Fruit fly (Drosophila melanogaster) whole organism, prepupa: ENCODE results near the gene TBC1D16.

Source experiments
- CG10631 ChIP-seq: fragments of 200-800 bp; sonication (Bioruptor generic); optimal IDR thresholded peaks from 2 replicates; lab custom pipeline; 2016; ENCODE audit warnings: missing biosample characterization, missing genetic modification characterization
- CG10669 ChIP-seq: fragments of 200-800 bp; sonication (Bioruptor generic); optimal IDR thresholded peaks from 3 replicates; lab custom pipeline; 2018; ENCODE audit warnings: missing biosample characterization, mild to moderate bottlenecking, missing genetic modification characterization, moderate library complexity
- CG15336 ChIP-seq: fragments of 200-800 bp; sonication (Bioruptor generic); IDR thresholded peaks from 2 replicates; pipeline ENCODE4 v1.3.6; 2022; ENCODE audit warnings: missing biosample characterization, missing genetic modification characterization
- CG16779 ChIP-seq: fragments of 200-800 bp; sonication (Bioruptor generic); optimal IDR thresholded peaks from 3 replicates; lab custom pipeline; 2017; ENCODE audit warnings: missing biosample characterization, mild to moderate bottlenecking, missing genetic modification characterization
- CG31627 ChIP-seq: fragments of 200-800 bp; sonication (Bioruptor generic); optimal IDR thresholded peaks from 3 replicates; lab custom pipeline; 2016; ENCODE audit warnings: missing biosample characterization, missing genetic modification characterization
- CG32006 ChIP-seq: fragments of 200-800 bp; sonication (Bioruptor generic); optimal IDR thresholded peaks from 3 replicates; lab custom pipeline; 2017; ENCODE audit warnings: missing biosample characterization, mild to moderate bottlenecking, missing genetic modification characterization
- CG34406 ChIP-seq: fragments of 200-800 bp; sonication (Bioruptor generic); optimal IDR thresholded peaks from 3 replicates; lab custom pipeline; 2016; ENCODE audit warnings: missing biosample characterization, missing genetic modification characterization
- CG4318 ChIP-seq: fragments of 200-800 bp; sonication (Bioruptor generic); optimal IDR thresholded peaks from 3 replicates; lab custom pipeline; 2017; ENCODE audit warnings: missing biosample characterization, mild to moderate bottlenecking, missing genetic modification characterization
- CG6854 ChIP-seq: fragments of 200-800 bp; sonication (Bioruptor generic); optimal IDR thresholded peaks from 2 replicates; lab custom pipeline; 2017; ENCODE audit warnings: missing biosample characterization, mild to moderate bottlenecking, missing genetic modification characterization
- CG7368 ChIP-seq: fragments of 200-800 bp; sonication (Bioruptor generic); optimal IDR thresholded peaks from 3 replicates; lab custom pipeline; 2016; ENCODE audit warnings: missing biosample characterization, missing genetic modification characterization
- CG8632 ChIP-seq: fragments of 200-800 bp; sonication (Bioruptor generic); optimal IDR thresholded peaks from 3 replicates; lab custom pipeline; 2016; ENCODE audit warnings: missing biosample characterization, missing genetic modification characterization
- Eip78C ChIP-seq: fragments of 200-800 bp; sonication (Bioruptor generic); peaks from one replicate; lab custom pipeline; 2016; ENCODE audit warnings: missing biosample characterization, missing genetic modification characterization
- Ets21C ChIP-seq: fragments of 200-800 bp; sonication (Bioruptor generic); optimal IDR thresholded peaks from 3 replicates; lab custom pipeline; 2016; ENCODE audit warnings: missing biosample characterization, missing genetic modification characterization
- Hr39 ChIP-seq: fragments of 200-800 bp; sonication (Bioruptor generic); optimal IDR thresholded peaks from 2 replicates; lab custom pipeline; 2016; ENCODE audit warnings: missing biosample characterization, missing genetic modification characterization
- Lpt ChIP-seq: fragments of 200-800 bp; sonication (Bioruptor generic); optimal IDR thresholded peaks from 3 replicates; lab custom pipeline; 2016; ENCODE audit warnings: missing biosample characterization, missing genetic modification characterization
- OdsH ChIP-seq: fragments of 200-800 bp; sonication (Bioruptor generic); optimal IDR thresholded peaks from 3 replicates; lab custom pipeline; 2016; ENCODE audit warnings: missing biosample characterization, missing genetic modification characterization
- Smox ChIP-seq: fragments of 200-800 bp; sonication (Bioruptor generic); optimal IDR thresholded peaks from 3 replicates; lab custom pipeline; 2016; ENCODE audit warnings: missing biosample characterization, missing genetic modification characterization
- Sox15 ChIP-seq: fragments of 200-800 bp; sonication (Bioruptor generic); optimal IDR thresholded peaks from 3 replicates; lab custom pipeline; 2016; ENCODE audit warnings: missing biosample characterization, missing genetic modification characterization
- achi ChIP-seq: fragments of 200-800 bp; sonication (Bioruptor generic); optimal IDR thresholded peaks from 3 replicates; lab custom pipeline; 2016; ENCODE audit warnings: missing biosample characterization, missing genetic modification characterization
- dac ChIP-seq: fragments of 200-800 bp; sonication (Bioruptor generic); optimal IDR thresholded peaks from 2 replicates; lab custom pipeline; 2017; ENCODE audit warnings: missing biosample characterization, mild to moderate bottlenecking, missing genetic modification characterization
- dsx ChIP-seq: fragments of 200-800 bp; optimal IDR thresholded peaks from 3 replicates; lab custom pipeline; 2019; ENCODE audit warnings: missing biosample characterization, mild to moderate bottlenecking, missing genetic modification characterization, moderate library complexity; ENCODE audit not compliant: poor library complexity, severe bottlenecking
- esn ChIP-seq: fragments of 200-800 bp; sonication (Bioruptor generic); optimal IDR thresholded peaks from 2 replicates; lab custom pipeline; 2016; ENCODE audit warnings: missing biosample characterization, mild to moderate bottlenecking, missing genetic modification characterization, moderate library complexity
- fd59A ChIP-seq: fragments of 200-800 bp; sonication (Bioruptor generic); optimal IDR thresholded peaks from 2 replicates; lab custom pipeline; 2017; ENCODE audit warnings: missing biosample characterization, mild to moderate bottlenecking, missing genetic modification characterization, missing genetic modification reagents
- fd85E ChIP-seq: fragments of 200-800 bp; sonication (Bioruptor generic); optimal IDR thresholded peaks from 3 replicates; lab custom pipeline; 2016; ENCODE audit warnings: missing biosample characterization, missing genetic modification characterization
- fkh ChIP-seq: fragments of 200-800 bp; sonication (Bioruptor generic); optimal IDR thresholded peaks from 3 replicates; lab custom pipeline; 2017; ENCODE audit warnings: missing biosample characterization, mild to moderate bottlenecking, missing genetic modification characterization, moderate library complexity
- net ChIP-seq: fragments of 200-800 bp; sonication (Bioruptor generic); optimal IDR thresholded peaks from 3 replicates; lab custom pipeline; 2016; ENCODE audit warnings: missing biosample characterization, missing genetic modification characterization
- ss ChIP-seq, 2 experiments: fragments of 200-800 bp; sonication (Bioruptor generic); optimal IDR thresholded peaks; 2 replicates in 1 of 2; 3 replicates in 1 of 2; lab custom pipeline; 2017 to 2018; ENCODE audit warnings: mild to moderate bottlenecking in 2 of 2, missing biosample characterization in 2 of 2, missing genetic modification characterization in 2 of 2, moderate library complexity in 1 of 2
- topi ChIP-seq: fragments of 200-800 bp; sonication (Bioruptor generic); optimal IDR thresholded peaks from 3 replicates; lab custom pipeline; 2016; ENCODE audit warnings: missing biosample characterization, missing genetic modification characterization
- vri ChIP-seq: fragments of 200-800 bp; sonication (Bioruptor generic); optimal IDR thresholded peaks from 3 replicates; lab custom pipeline; 2016; ENCODE audit warnings: missing biosample characterization, mild to moderate bottlenecking, missing genetic modification characterization

Gene TBC1D16

DNA sequence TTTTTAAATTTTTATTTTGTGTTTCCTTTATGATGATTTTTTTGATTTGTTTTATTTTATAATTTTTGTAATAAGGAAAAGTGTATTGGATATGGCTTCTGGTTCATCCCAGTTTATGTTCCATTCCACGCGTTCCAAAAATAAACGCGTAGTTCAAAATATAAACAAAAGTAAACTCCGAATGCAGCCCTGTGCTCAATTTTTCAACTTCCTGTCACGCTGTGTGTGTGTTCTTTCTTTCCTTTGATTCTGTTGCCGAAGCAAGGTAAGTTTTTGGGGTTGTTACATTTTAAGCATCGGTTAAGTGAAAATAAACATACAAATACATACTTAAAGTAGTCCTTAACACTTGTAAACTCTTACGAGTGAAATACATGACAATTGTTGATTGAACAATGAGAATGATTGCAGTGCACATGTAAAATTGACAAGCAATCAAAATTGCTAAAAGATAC is 27.3 kb downstream of the TBC1D16 start, which contains the start of the genes Ip259 and RpS27A (continued):
- peak; percentile 59 for TF ChIP-seq fkh
- TF ChIP-seq CG10631 (GFP tag; lab: Kevin White, UChicago) = no peak
- TF ChIP-seq Lpt (GFP tag; lab: Kevin White, UChicago) = no peak
- TF ChIP-seq fd85E (GFP tag; lab: Kevin White, UChicago) = peak; percentile 63
- TF ChIP-seq achi = no peak
- TF ChIP-seq CG7368 (GFP tag; lab: Kevin White, UChicago) = no peak
- peak; percentile 58 for TF ChIP-seq OdsH (GFP tag; lab: Kevin White, UChicago)
- peak; percentile 84 for TF ChIP-seq CG6854 (GFP tag; lab: Kevin White, UChicago)
- TF ChIP-seq ss (GFP tag; optimal IDR thresholded peaks at IDR 0.05; lab: Kevin White, UChicago) = peak in 1 of 2 experiments; percentile 77
- TF ChIP-seq Smox (GFP tag; lab: Kevin White, UChicago) = no peak
- no peak for TF ChIP-seq CG32006 (GFP tag; lab: Kevin White, UChicago)
- no peak for TF ChIP-seq CG4318 (GFP tag; lab: Kevin White, UChicago)

- TF ChIP-seq fkh (peak; percentile 33), CG6854 (GFP tag; lab: Kevin White, UChicago) (no peak), Eip78C (GFP tag; lab: Kevin White, UChicago) (peak; percentile 23), dac (GFP tag; lab: Kevin White, UChicago) (no peak)
These were observed 30.3 kb downstream of the TBC1D16 start, which contains the start of the genes CG17768, LSm-4 and Ir31a for dm6 chr2L:10405008-10405654. Gene CG17768 (minus strand): TSS chr2L:10405203. Gene LSm-4 (minus strand): TSS chr2L:10405203. Gene Ir31a (plus strand): TSS chr2L:10405565.

dm6 chr2L:10403803-10404315 is 31.6 kb downstream of the TBC1D16 start:
- TF ChIP-seq CG10669 (peak; percentile 78), Eip78C (GFP tag; lab: Kevin White, UChicago) (peak; percentile 50), Ets21C (GFP tag; lab: Kevin White, UChicago) (no peak), fkh (peak; percentile 9)

DNA sequence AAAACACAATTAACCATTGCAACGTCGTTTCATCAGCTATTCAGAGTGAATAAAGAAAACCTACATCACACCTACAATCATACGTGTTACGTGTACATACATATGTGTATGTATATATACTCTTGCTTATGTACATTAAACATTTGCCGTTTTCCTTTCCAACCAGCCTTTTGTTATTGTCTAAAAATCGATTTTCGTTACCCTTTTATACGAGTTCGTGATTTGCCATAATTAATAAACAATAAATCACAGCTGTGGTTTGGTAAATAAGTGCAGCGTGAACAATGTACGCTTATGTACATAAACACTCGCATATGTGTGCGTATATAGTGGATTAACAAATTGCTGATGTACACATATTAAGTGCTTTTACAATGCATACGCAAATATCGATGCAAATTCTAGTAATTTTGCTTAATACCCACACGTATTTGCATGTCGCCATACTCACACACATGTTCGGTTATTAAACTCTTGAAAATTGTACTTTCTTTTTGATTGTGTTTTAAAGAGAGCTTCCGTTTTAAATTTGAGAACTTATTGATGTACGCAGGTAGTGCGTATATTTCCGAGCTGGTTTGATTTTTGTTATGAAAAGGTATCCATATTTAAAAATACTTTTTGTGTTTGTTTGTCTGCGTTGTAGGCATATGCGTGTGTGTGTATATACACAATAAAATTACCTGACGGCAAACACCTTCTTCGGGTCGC is 38.4 kb downstream of the TBC1D16 start:
- TF ChIP-seq Eip78C (GFP tag; lab: Kevin White, UChicago) = peak; percentile 46
- TF ChIP-seq ss (GFP tag; optimal IDR thresholded peaks at IDR 0.05; lab: Kevin White, UChicago) = peak in 1 of 2 experiments; percentile 72
- TF ChIP-seq achi = no peak
- peak; percentile 50 for TF ChIP-seq vri (GFP tag; lab: Kevin White, UChicago)
- no peak for TF ChIP-seq Lpt (GFP tag; lab: Kevin White, UChicago)
- peak; percentile 14 for TF ChIP-seq esn
- peak; percentile 83 for TF ChIP-seq fkh
- peak; percentile 28 for TF ChIP-seq topi (GFP tag; lab: Kevin White, UChicago)

- TF ChIP-seq fd59A (GFP tag; lab: Kevin White, UChicago) (no peak), esn (no peak), net (GFP tag; lab: Kevin White, UChicago) (no peak), CG31627 (no peak), CG34406 (GFP tag; lab: Kevin White, UChicago) (no peak), CG10669 (no peak), CG8632 (no peak), CG16779 (tag; lab: Kevin White, UChicago) (no peak), CG32006 (GFP tag; lab: Kevin White, UChicago) (no peak), dsx (GFP tag; lab: Kevin White, UChicago) (no peak), Lpt (GFP tag; lab: Kevin White, UChicago) (no peak), vri (GFP tag; lab: Kevin White, UChicago) (no peak), Sox15 (GFP tag; lab: Kevin White, UChicago) (no peak), ss (GFP tag; optimal IDR thresholded peaks at IDR 0.05; lab: Kevin White, UChicago) (no peak), CG15336 (GFP tag; lab: Robert Waterston, UW) (no peak), Hr39 (GFP tag; lab: Kevin White, UChicago) (no peak)
These were observed 39.0 kb downstream of the TBC1D16 start, which contains the start of gene Cnot4 for dm6 chr2L:10396488-10396824. Gene Cnot4 (plus strand): TSS chr2L:10396716.
